Fruit fly (Drosophila melanogaster) whole organism, prepupa: ENCODE results near the gene G6P.
A peak's percentile ranks its signal among the peaks of the same experiment; 100 is the strongest.

Experiments used
- Blimp-1 ChIP-seq: fragments of 200-800 bp; sonication (Bioruptor generic); optimal IDR thresholded peaks from 3 replicates; lab custom pipeline; 2017; ENCODE audit warnings: missing biosample characterization, missing genetic modification characterization, mild to moderate bottlenecking, moderate library complexity, missing genetic modification reagents
- CG10631 ChIP-seq: fragments of 200-800 bp; sonication (Bioruptor generic); optimal IDR thresholded peaks from 2 replicates; lab custom pipeline; 2016; ENCODE audit warnings: missing biosample characterization, missing genetic modification characterization
- CG10669 ChIP-seq: fragments of 200-800 bp; sonication (Bioruptor generic); optimal IDR thresholded peaks from 3 replicates; lab custom pipeline; 2018; ENCODE audit warnings: missing biosample characterization, mild to moderate bottlenecking, missing genetic modification characterization, moderate library complexity
- CG11294 ChIP-seq: fragments of 200-800 bp; sonication (Bioruptor generic); IDR thresholded peaks from 2 replicates; pipeline ENCODE4 v1.3.6; 2022; ENCODE audit warnings: missing biosample characterization, missing genetic modification characterization
- CG11762 ChIP-seq: fragments of 200-800 bp; sonication (Bioruptor generic); optimal IDR thresholded peaks from 3 replicates; lab custom pipeline; 2016; ENCODE audit warnings: missing biosample characterization, missing genetic modification characterization; ENCODE audit not compliant: insufficient read depth
- CG15336 ChIP-seq: fragments of 200-800 bp; sonication (Bioruptor generic); IDR thresholded peaks from 2 replicates; pipeline ENCODE4 v1.3.6; 2022; ENCODE audit warnings: missing biosample characterization, missing genetic modification characterization
- CG1621 ChIP-seq: fragments of 200-800 bp; sonication (Bioruptor generic); optimal IDR thresholded peaks from 3 replicates; lab custom pipeline; 2018; ENCODE audit warnings: missing biosample characterization, mild to moderate bottlenecking, missing genetic modification characterization
- CG16779 ChIP-seq: fragments of 200-800 bp; sonication (Bioruptor generic); optimal IDR thresholded peaks from 3 replicates; lab custom pipeline; 2017; ENCODE audit warnings: missing biosample characterization, mild to moderate bottlenecking, missing genetic modification characterization
- CG3032 ChIP-seq: fragments of 200-800 bp; optimal IDR thresholded peaks from 2 replicates; lab custom pipeline; 2019; ENCODE audit warnings: missing biosample characterization, mild to moderate bottlenecking, missing genetic modification characterization, moderate library complexity
- CG31627 ChIP-seq: fragments of 200-800 bp; sonication (Bioruptor generic); optimal IDR thresholded peaks from 3 replicates; lab custom pipeline; 2016; ENCODE audit warnings: missing biosample characterization, missing genetic modification characterization
- CG32006 ChIP-seq: fragments of 200-800 bp; sonication (Bioruptor generic); optimal IDR thresholded peaks from 3 replicates; lab custom pipeline; 2017; ENCODE audit warnings: missing biosample characterization, mild to moderate bottlenecking, missing genetic modification characterization
- CG34406 ChIP-seq: fragments of 200-800 bp; sonication (Bioruptor generic); optimal IDR thresholded peaks from 3 replicates; lab custom pipeline; 2016; ENCODE audit warnings: missing biosample characterization, missing genetic modification characterization
- CG4318 ChIP-seq: fragments of 200-800 bp; sonication (Bioruptor generic); optimal IDR thresholded peaks from 3 replicates; lab custom pipeline; 2017; ENCODE audit warnings: missing biosample characterization, mild to moderate bottlenecking, missing genetic modification characterization
- CG6163 ChIP-seq: fragments of 200-800 bp; sonication (Bioruptor generic); IDR thresholded peaks from 3 replicates; pipeline ENCODE4 v1.3.6; 2022; ENCODE audit warnings: missing biosample characterization, missing genetic modification characterization
- CG6792 ChIP-seq: fragments of 200-800 bp; sonication (Bioruptor generic); optimal IDR thresholded peaks from 3 replicates; lab custom pipeline; 2016; ENCODE audit warnings: missing biosample characterization, missing genetic modification characterization
- CG6808 ChIP-seq: fragments of 200-800 bp; sonication (Bioruptor generic); optimal IDR thresholded peaks from 3 replicates; lab custom pipeline; 2017; ENCODE audit warnings: missing biosample characterization, missing genetic modification characterization, mild to moderate bottlenecking, moderate library complexity, missing genetic modification reagents
- CG6854 ChIP-seq: fragments of 200-800 bp; sonication (Bioruptor generic); optimal IDR thresholded peaks from 2 replicates; lab custom pipeline; 2017; ENCODE audit warnings: missing biosample characterization, mild to moderate bottlenecking, missing genetic modification characterization
- CG7368 ChIP-seq: fragments of 200-800 bp; sonication (Bioruptor generic); optimal IDR thresholded peaks from 3 replicates; lab custom pipeline; 2016; ENCODE audit warnings: missing biosample characterization, missing genetic modification characterization
- CG8119 ChIP-seq: fragments of 200-800 bp; sonication (Bioruptor generic); IDR thresholded peaks from 3 replicates; pipeline ENCODE4 v1.3.6; 2022; ENCODE audit warnings: missing biosample characterization, missing genetic modification characterization
- CG8319 ChIP-seq: fragments of 200-800 bp; sonication (Bioruptor generic); optimal IDR thresholded peaks from 3 replicates; lab custom pipeline; 2016; ENCODE audit warnings: missing biosample characterization, missing genetic modification characterization
- CG8632 ChIP-seq: fragments of 200-800 bp; sonication (Bioruptor generic); optimal IDR thresholded peaks from 3 replicates; lab custom pipeline; 2016; ENCODE audit warnings: missing biosample characterization, missing genetic modification characterization
- CG9139 ChIP-seq: fragments of 200-800 bp; sonication (Bioruptor generic); optimal IDR thresholded peaks from 3 replicates; lab custom pipeline; 2017; ENCODE audit warnings: missing biosample characterization, mild to moderate bottlenecking, missing genetic modification characterization
- Eip75B ChIP-seq: fragments of 200-800 bp; sonication (Bioruptor generic); optimal IDR thresholded peaks from 3 replicates; lab custom pipeline; 2016; ENCODE audit warnings: missing biosample characterization, missing genetic modification characterization
- Eip78C ChIP-seq: fragments of 200-800 bp; sonication (Bioruptor generic); peaks from one replicate; lab custom pipeline; 2016; ENCODE audit warnings: missing biosample characterization, missing genetic modification characterization
- Gug ChIP-seq: fragments of 200-800 bp; sonication (Bioruptor generic); IDR thresholded peaks from 2 replicates; pipeline ENCODE4 v1.3.6; 2022; ENCODE audit warnings: missing biosample characterization, missing genetic modification characterization
- Hr38 ChIP-seq: sonication (Bioruptor generic); optimal IDR thresholded peaks from 2 replicates; lab custom pipeline; 2016; ENCODE audit warnings: missing biosample characterization, missing genetic modification characterization
- Hr39 ChIP-seq: fragments of 200-800 bp; sonication (Bioruptor generic); optimal IDR thresholded peaks from 2 replicates; lab custom pipeline; 2016; ENCODE audit warnings: missing biosample characterization, missing genetic modification characterization
- Hr4 ChIP-seq: fragments of 200-800 bp; sonication (Bioruptor generic); optimal IDR thresholded peaks from 3 replicates; lab custom pipeline; 2016; ENCODE audit warnings: missing biosample characterization, missing genetic modification characterization
- Lpt ChIP-seq: fragments of 200-800 bp; sonication (Bioruptor generic); optimal IDR thresholded peaks from 3 replicates; lab custom pipeline; 2016; ENCODE audit warnings: missing biosample characterization, missing genetic modification characterization
- Met ChIP-seq: fragments of 200-800 bp; sonication (Bioruptor generic); optimal IDR thresholded peaks from 3 replicates; lab custom pipeline; 2016; ENCODE audit warnings: missing biosample characterization, missing genetic modification characterization
- Smox ChIP-seq: fragments of 200-800 bp; sonication (Bioruptor generic); optimal IDR thresholded peaks from 3 replicates; lab custom pipeline; 2016; ENCODE audit warnings: missing biosample characterization, missing genetic modification characterization
- Sox102F ChIP-seq: fragments of 200-800 bp; sonication (Bioruptor generic); optimal IDR thresholded peaks from 2 replicates; lab custom pipeline; 2016; ENCODE audit warnings: missing biosample characterization, mild to moderate bottlenecking, missing genetic modification characterization
- Sox14 ChIP-seq: fragments of 200-800 bp; sonication (Bioruptor generic); optimal IDR thresholded peaks from 3 replicates; lab custom pipeline; 2016; ENCODE audit warnings: missing biosample characterization, missing genetic modification characterization
- achi ChIP-seq: fragments of 200-800 bp; sonication (Bioruptor generic); optimal IDR thresholded peaks from 3 replicates; lab custom pipeline; 2016; ENCODE audit warnings: missing biosample characterization, missing genetic modification characterization
- acj6 ChIP-seq: fragments of 200-800 bp; sonication (Bioruptor generic); optimal IDR thresholded peaks from 3 replicates; lab custom pipeline; 2016; ENCODE audit warnings: missing biosample characterization, missing genetic modification characterization
- cyc ChIP-seq: fragments of 200-800 bp; sonication (Bioruptor generic); optimal IDR thresholded peaks from 3 replicates; lab custom pipeline; 2016; ENCODE audit warnings: missing biosample characterization, missing genetic modification characterization
- dac ChIP-seq: fragments of 200-800 bp; sonication (Bioruptor generic); optimal IDR thresholded peaks from 2 replicates; lab custom pipeline; 2017; ENCODE audit warnings: missing biosample characterization, mild to moderate bottlenecking, missing genetic modification characterization
- dsx ChIP-seq: fragments of 200-800 bp; optimal IDR thresholded peaks from 3 replicates; lab custom pipeline; 2019; ENCODE audit warnings: missing biosample characterization, mild to moderate bottlenecking, missing genetic modification characterization, moderate library complexity; ENCODE audit not compliant: poor library complexity, severe bottlenecking
- eg ChIP-seq: fragments of 200-800 bp; sonication (Bioruptor generic); IDR thresholded peaks from 3 replicates; pipeline ENCODE4 v1.3.6; 2022; ENCODE audit warnings: missing biosample characterization, missing genetic modification characterization
- fd59A ChIP-seq: fragments of 200-800 bp; sonication (Bioruptor generic); optimal IDR thresholded peaks from 2 replicates; lab custom pipeline; 2017; ENCODE audit warnings: missing biosample characterization, mild to moderate bottlenecking, missing genetic modification characterization, missing genetic modification reagents
- fkh ChIP-seq: fragments of 200-800 bp; sonication (Bioruptor generic); optimal IDR thresholded peaks from 3 replicates; lab custom pipeline; 2017; ENCODE audit warnings: missing biosample characterization, mild to moderate bottlenecking, missing genetic modification characterization, moderate library complexity
- net ChIP-seq: fragments of 200-800 bp; sonication (Bioruptor generic); optimal IDR thresholded peaks from 3 replicates; lab custom pipeline; 2016; ENCODE audit warnings: missing biosample characterization, missing genetic modification characterization
- pdm3 ChIP-seq: fragments of 200-800 bp; sonication (Bioruptor generic); optimal IDR thresholded peaks from 3 replicates; lab custom pipeline; 2016; ENCODE audit warnings: missing biosample characterization, missing genetic modification characterization
- salr ChIP-seq, 2 experiments: fragments of 200-800 bp; sonication (Bioruptor generic); optimal IDR thresholded peaks; 3 replicates each; lab custom pipeline; 2016 to 2018; ENCODE audit warnings: missing biosample characterization in 2 of 2, missing genetic modification characterization in 2 of 2, mild to moderate bottlenecking in 1 of 2
- ss ChIP-seq, 2 experiments: fragments of 200-800 bp; sonication (Bioruptor generic); optimal IDR thresholded peaks; 2 replicates in 1 of 2; 3 replicates in 1 of 2; lab custom pipeline; 2017 to 2018; ENCODE audit warnings: mild to moderate bottlenecking in 2 of 2, missing biosample characterization in 2 of 2, missing genetic modification characterization in 2 of 2, moderate library complexity in 1 of 2
- svp ChIP-seq: fragments of 200-800 bp; sonication (Bioruptor generic); peaks from one replicate; lab custom pipeline; 2016; ENCODE audit warnings: missing biosample characterization, missing genetic modification characterization
- topi ChIP-seq: fragments of 200-800 bp; sonication (Bioruptor generic); optimal IDR thresholded peaks from 3 replicates; lab custom pipeline; 2016; ENCODE audit warnings: missing biosample characterization, missing genetic modification characterization
- vri ChIP-seq: fragments of 200-800 bp; sonication (Bioruptor generic); optimal IDR thresholded peaks from 3 replicates; lab custom pipeline; 2016; ENCODE audit warnings: missing biosample characterization, mild to moderate bottlenecking, missing genetic modification characterization

Gene G6P

DNA sequence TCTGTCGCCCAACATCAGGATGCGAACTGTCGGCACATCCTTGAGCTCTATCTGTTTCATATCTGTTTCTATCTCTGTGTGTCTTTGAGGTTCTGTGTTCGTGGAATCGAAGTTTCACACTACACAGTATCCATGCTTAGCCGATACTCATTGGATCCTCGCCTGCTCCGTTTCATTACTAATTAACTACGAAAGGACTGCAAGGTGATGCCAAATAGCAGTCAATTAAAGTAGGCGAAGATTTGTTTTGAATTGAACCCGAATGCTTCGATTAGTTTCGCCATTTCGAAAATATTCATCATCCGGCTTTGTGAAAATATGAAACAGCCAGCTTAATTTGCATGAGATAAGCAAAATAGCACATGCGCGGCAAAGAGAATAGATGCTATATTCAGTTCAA is 43.9 kb downstream of the G6P start, which contains the start of gene CG15399:
TSS of gene CG15399 (minus strand) at position 101 of the 400 bp plus-strand sequence.
- no peak for TF ChIP-seq CG15336 (GFP tag; lab: Robert Waterston, UW)
- TF ChIP-seq Hr38, result no peak
- TF ChIP-seq CG16779, result no peak
- TF ChIP-seq Sox14 (GFP tag; lab: Kevin White, UChicago), result no peak
- no peak for TF ChIP-seq CG11294 (GFP tag; lab: Robert Waterston, UW)
- TF ChIP-seq dac (GFP tag; lab: Kevin White, UChicago), result no peak
- no peak for TF ChIP-seq dsx (GFP tag; lab: Kevin White, UChicago)

dm6 chr2L:2769476-2770185 is 45.9 kb downstream of the G6P start, which contains the start of the genes colt and HINT1:
Gene colt (minus strand): TSS chr2L:2770069.
Gene HINT1 (plus strand): TSS chr2L:2770135.
- TF ChIP-seq CG10669 (GFP tag; lab: Kevin White, UChicago) (peak; percentile 77), cyc (GFP tag; lab: Kevin White, UChicago) (peak; percentile 37), CG31627 (no peak), Smox (GFP tag; lab: Kevin White, UChicago) (no peak), Met (GFP tag; lab: Kevin White, UChicago) (no peak), fkh (GFP tag; lab: Kevin White, UChicago) (no peak), CG7368 (GFP tag; lab: Kevin White, UChicago) (peak; percentile 66), acj6 (GFP tag; lab: Kevin White, UChicago) (peak; percentile 12), net (peak; percentile 72), Blimp-1 (no peak), CG6792 (no peak), Hr39 (GFP tag; lab: Kevin White, UChicago) (no peak), CG34406 (GFP tag; lab: Kevin White, UChicago) (peak; percentile 41), CG6854 (GFP tag; lab: Kevin White, UChicago) (peak; percentile 92), CG3032 (peak; percentile 65), CG6808 (peak; percentile 96), Hr38 (no peak), CG16779 (peak; percentile 92), eg (GFP tag; lab: Robert Waterston, UW) (peak; percentile 60; the same call in 1 of the 3 replicates), fd59A (no peak), achi (GFP tag; lab: Kevin White, UChicago) (peak; percentile 47), pdm3 (GFP tag; lab: Kevin White, UChicago) (no peak), CG1621 (tag; lab: Kevin White, UChicago) (peak; percentile 91), CG11762 (GFP tag; lab: Kevin White, UChicago) (peak; percentile 75), Lpt (GFP tag; lab: Kevin White, UChicago) (peak; percentile 78), Eip78C (GFP tag; lab: Kevin White, UChicago) (peak; percentile 87), topi (GFP tag; lab: Kevin White, UChicago) (peak; percentile 60), CG8319 (GFP tag; lab: Kevin White, UChicago) (peak; percentile 0), dsx (GFP tag; lab: Kevin White, UChicago) (peak; percentile 75), salr (GFP tag; optimal IDR thresholded peaks at IDR 0.05; lab: Kevin White, UChicago) (peak; percentile 51 to 77), CG10631 (GFP tag; lab: Kevin White, UChicago) (no peak), ss (GFP tag; optimal IDR thresholded peaks at IDR 0.05; lab: Kevin White, UChicago) (peak; percentile 97 to 99), Sox102F (GFP tag; lab: Kevin White, UChicago) (peak; percentile 40), CG15336 (GFP tag; lab: Robert Waterston, UW) (peak; percentile 74), CG8632 (GFP tag; lab: Kevin White, UChicago) (no peak), CG6163 (GFP tag; lab: Robert Waterston, UW) (peak; percentile 52; the same call in 2 of the 3 replicates), svp (GFP tag; lab: Kevin White, UChicago) (peak; percentile 76), vri (peak; percentile 45), Eip75B (peak; percentile 39), CG9139 (peak; percentile 98), CG32006 (GFP tag; lab: Kevin White, UChicago) (peak; percentile 64), CG8119 (GFP tag; lab: Robert Waterston, UW) (peak; percentile 71; the same call in 2 of the 3 replicates), Hr4 (GFP tag; lab: Kevin White, UChicago) (peak; percentile 71), Gug (no peak), CG4318 (no peak)
